Fruit fly (Drosophila melanogaster) Kc167 (cell line): ENCODE data around the gene CG9444.

Source experiments
- Myc ChIP-seq: fragments of >200 bp; optimal IDR thresholded peaks from 2 replicates; lab custom pipeline; 2017; ENCODE audit warnings: missing external identifiers
- h ChIP-seq: fragments of >200 bp; optimal IDR thresholded peaks from 3 replicates; lab custom pipeline; 2018; ENCODE audit warnings: missing external identifiers
- insv ChIP-seq: fragments of >200 bp; optimal IDR thresholded peaks from 3 replicates; lab custom pipeline; 2018; ENCODE audit warnings: missing external identifiers
- psq ChIP-seq: fragments of >200 bp; optimal IDR thresholded peaks from 2 replicates; lab custom pipeline; 2017; ENCODE audit warnings: missing external identifiers
- ttk ChIP-seq: sonication (Bioruptor generic); optimal IDR thresholded peaks from 2 replicates; lab custom pipeline; 2017; ENCODE audit warnings: missing external identifiers

DNA sequence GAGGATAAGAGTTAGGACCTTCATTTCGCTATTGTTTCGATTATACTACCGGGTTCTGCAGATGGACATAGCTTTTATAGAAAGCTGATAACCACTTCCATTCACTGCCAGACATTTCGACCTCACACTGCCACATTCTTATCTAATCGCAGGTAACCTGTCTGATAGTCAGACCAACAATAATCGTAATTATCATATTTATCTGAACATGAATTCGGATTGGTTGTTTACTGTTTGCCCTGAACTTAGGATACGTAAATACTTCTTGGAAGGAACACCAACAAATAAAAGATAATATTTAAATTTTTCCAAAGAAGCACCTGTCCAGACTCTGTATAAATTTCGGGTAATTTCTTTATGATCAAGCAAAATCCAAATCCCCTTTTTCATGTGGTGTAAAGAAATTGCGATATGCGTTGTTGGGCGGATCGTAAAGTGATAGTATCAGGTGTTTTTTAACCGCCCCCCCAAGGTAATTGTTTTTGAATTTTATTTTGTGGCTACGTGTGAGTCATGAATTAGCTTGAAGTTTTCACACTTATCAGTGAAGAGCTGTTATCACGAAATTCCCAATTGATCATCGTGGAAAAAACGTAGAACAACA lies 37.9 kb downstream of the CG9444 start, which contains the start of gene Fst:
- TF ChIP-seq ttk (lab: Kevin White, UChicago), result no peak
- no peak for TF ChIP-seq insv (lab: Kevin White, UChicago)
- no peak for TF ChIP-seq h
- TF ChIP-seq psq, result no peak
- TF ChIP-seq Myc (lab: Kevin White, UChicago), result no peak
